Fruit fly (Drosophila melanogaster): ENCODE measurements around the gene shv.

shv gene

dm6 chr2L:440638-441454, 12.1 kb upstream of the shv start (continued):
- TF ChIP-seq CG6854 (GFP tag; optimal IDR thresholded peaks at IDR 0.05) (peak; percentile 89), vri (GFP tag; optimal IDR thresholded peaks at IDR 0.05) (peak; percentile 84), lz (GFP tag; optimal IDR thresholded peaks at IDR 0.05) (peak; percentile 82), CG34406 (GFP tag; optimal IDR thresholded peaks at IDR 0.05) (peak; percentile 90), Eip93F (GFP tag; optimal IDR thresholded peaks at IDR 0.05) (peak; percentile 74), Ets96B (tag; optimal IDR thresholded peaks at IDR 0.05) (peak; percentile 93), CG8319 (GFP tag; optimal IDR thresholded peaks at IDR 0.05) (peak; percentile 62), CG11762 (GFP tag; optimal IDR thresholded peaks at IDR 0.05; ENCODE audit: insufficient read depth) (peak; percentile 57), fd59A (GFP tag; optimal IDR thresholded peaks at IDR 0.05) (peak; percentile 88), svp (GFP tag) (peak; percentile 94), Met (GFP tag; optimal IDR thresholded peaks at IDR 0.05) (peak; percentile 88), CG8119 (GFP tag; IDR thresholded peaks at IDR 0.05) (peak; percentile 73), CG10631 (GFP tag; optimal IDR thresholded peaks at IDR 0.05) (peak; percentile 93), fd85E (GFP tag; optimal IDR thresholded peaks at IDR 0.05) (peak; percentile 20), Sox102F (GFP tag; optimal IDR thresholded peaks at IDR 0.05) (peak; percentile 89), Eip75B (GFP tag; optimal IDR thresholded peaks at IDR 0.05) (peak; percentile 80), CG32006 (GFP tag; optimal IDR thresholded peaks at IDR 0.05) (peak; percentile 81), OdsH (GFP tag; optimal IDR thresholded peaks at IDR 0.05) (peak; percentile 87)

- TF ChIP-seq CG11762 (GFP tag; optimal IDR thresholded peaks at IDR 0.05; ENCODE audit: insufficient read depth): no peak
- TF ChIP-seq ss (GFP tag; optimal IDR thresholded peaks at IDR 0.05): peak in 1 of 2 experiments; percentile 92
- no peak for TF ChIP-seq CG8119 (GFP tag; IDR thresholded peaks at IDR 0.05)
- TF ChIP-seq Ets21C (GFP tag; optimal IDR thresholded peaks at IDR 0.05): no peak
- TF ChIP-seq fkh (GFP tag; optimal IDR thresholded peaks at IDR 0.05): no peak
- TF ChIP-seq dac (GFP tag; optimal IDR thresholded peaks at IDR 0.05): no peak
These were observed 11.5 kb upstream of the shv start for dm6 chr2L:441455-441730.

dm6 chr2L:441927-442691, 10.8 kb upstream of the shv start:
- TF ChIP-seq Met (GFP tag; optimal IDR thresholded peaks at IDR 0.05): peak; percentile 98
- peak; percentile 97 for TF ChIP-seq CG11902 (GFP tag; optimal IDR thresholded peaks at IDR 0.05)
- peak; percentile 96 for TF ChIP-seq achi (GFP tag; optimal IDR thresholded peaks at IDR 0.05)
- TF ChIP-seq fkh (GFP tag; optimal IDR thresholded peaks at IDR 0.05): no peak
- peak; percentile 96 for TF ChIP-seq spab (GFP tag; optimal IDR thresholded peaks at IDR 0.05)
- peak; percentile 97 for TF ChIP-seq OdsH (GFP tag; optimal IDR thresholded peaks at IDR 0.05)
- peak; percentile 91 for TF ChIP-seq Eip93F (GFP tag; optimal IDR thresholded peaks at IDR 0.05)
- TF ChIP-seq CG4318 (GFP tag; optimal IDR thresholded peaks at IDR 0.05): peak; percentile 90
- TF ChIP-seq Gug (GFP tag; IDR thresholded peaks at IDR 0.05): peak; percentile 87
- peak; percentile 95 for TF ChIP-seq CG8119 (GFP tag; IDR thresholded peaks at IDR 0.05)
- peak; percentile 87 for TF ChIP-seq CG16779 (tag; optimal IDR thresholded peaks at IDR 0.05)
- peak; percentile 95 for TF ChIP-seq CG8319 (GFP tag; optimal IDR thresholded peaks at IDR 0.05)
- peak; percentile 98 for TF ChIP-seq svp (GFP tag)
- peak; percentile 70 to 95 for TF ChIP-seq ss (GFP tag; optimal IDR thresholded peaks at IDR 0.05)
- peak; percentile 96 for TF ChIP-seq CG3032 (tag; optimal IDR thresholded peaks at IDR 0.05)
- TF ChIP-seq topi (GFP tag; optimal IDR thresholded peaks at IDR 0.05): peak; percentile 98
- peak; percentile 92 for TF ChIP-seq CG6854 (GFP tag; optimal IDR thresholded peaks at IDR 0.05)
- peak; percentile 97 for TF ChIP-seq Eip75B (GFP tag; optimal IDR thresholded peaks at IDR 0.05)
- TF ChIP-seq CG11294 (GFP tag; IDR thresholded peaks at IDR 0.05): peak; percentile 77
- TF ChIP-seq Hr4 (GFP tag; optimal IDR thresholded peaks at IDR 0.05): peak; percentile 97
- peak; percentile 96 for TF ChIP-seq Smox (GFP tag; optimal IDR thresholded peaks at IDR 0.05)
- peak; percentile 98 for TF ChIP-seq pdm3 (GFP tag; optimal IDR thresholded peaks at IDR 0.05)
- TF ChIP-seq Sox102F (GFP tag; optimal IDR thresholded peaks at IDR 0.05): peak; percentile 97
- peak; percentile 89 for TF ChIP-seq CG9139 (GFP tag; optimal IDR thresholded peaks at IDR 0.05)
- TF ChIP-seq CG6792 (GFP tag; optimal IDR thresholded peaks at IDR 0.05): peak; percentile 98
- TF ChIP-seq CG10669 (GFP tag; optimal IDR thresholded peaks at IDR 0.05): peak; percentile 96
- TF ChIP-seq CG6808 (GFP tag; optimal IDR thresholded peaks at IDR 0.05): peak; percentile 93
- TF ChIP-seq CG15336 (GFP tag; IDR thresholded peaks at IDR 0.05): peak; percentile 95
- TF ChIP-seq CG3919 (GFP tag; optimal IDR thresholded peaks at IDR 0.05): peak; percentile 99
- peak; percentile 99 for TF ChIP-seq Eip78C (GFP tag)
- peak; percentile 96 for TF ChIP-seq CG1621 (tag; optimal IDR thresholded peaks at IDR 0.05)
- peak; percentile 96 for TF ChIP-seq net (GFP tag; optimal IDR thresholded peaks at IDR 0.05)
- TF ChIP-seq fd85E (GFP tag; optimal IDR thresholded peaks at IDR 0.05): peak; percentile 95

Measured in whole organism, prepupa.